Fruit fly (Drosophila melanogaster): ENCODE results near the gene Dnali1.

The Dnali1 gene

DNA sequence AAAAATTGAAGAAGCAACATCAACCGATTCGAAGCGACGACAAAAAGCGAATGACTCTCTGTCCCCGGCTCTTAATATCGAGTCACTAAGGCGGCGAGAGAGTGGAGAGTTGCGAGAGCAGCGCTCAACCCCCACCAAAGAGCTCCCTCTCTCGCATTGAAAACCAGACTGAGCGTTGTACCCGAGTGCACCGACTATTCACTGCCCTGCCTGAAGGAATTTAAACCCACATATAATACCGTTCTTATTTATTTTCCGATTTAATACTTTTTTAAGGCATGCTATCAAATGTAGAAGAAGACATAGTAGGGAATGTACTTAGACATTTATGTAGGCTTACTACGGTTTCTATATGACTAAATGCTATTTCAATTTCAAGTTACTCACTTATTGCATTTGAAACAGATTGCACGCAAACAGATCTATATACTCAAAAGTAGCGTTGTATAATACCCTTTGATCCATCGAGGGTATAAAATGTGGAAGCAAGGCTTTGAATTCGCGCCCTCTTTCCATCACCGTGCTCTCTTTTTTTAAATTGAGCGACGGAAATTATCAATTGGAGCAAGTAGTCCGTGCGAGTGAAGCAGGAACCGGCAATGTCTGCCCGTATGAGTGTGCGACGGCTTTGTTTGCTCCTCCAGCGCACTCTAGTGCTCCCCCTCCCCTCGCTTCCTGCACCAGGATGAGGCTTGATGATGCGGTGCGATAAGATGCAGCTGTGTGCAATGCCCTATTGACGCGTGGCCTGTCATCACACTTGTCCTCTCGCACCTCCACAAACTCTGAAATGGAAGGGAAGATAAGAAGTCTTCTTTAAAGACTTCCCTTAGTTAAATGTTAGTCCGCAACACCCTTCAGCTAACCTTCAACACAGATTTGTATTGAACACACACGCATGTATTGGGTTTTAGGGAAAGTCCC lies 5.7 kb downstream of the Dnali1 start, which contains the start of gene mthl5 (continued):
- TF ChIP-seq CG11456 (GFP tag; IDR thresholded peaks at IDR 0.05): peak; percentile 82
- TF ChIP-seq ftz-f1 (GFP tag; optimal IDR thresholded peaks at IDR 0.05): no peak
- peak; percentile 83 for TF ChIP-seq Xbp1 (GFP tag; optimal IDR thresholded peaks at IDR 0.05)
- TF ChIP-seq CG7987 (GFP tag; optimal IDR thresholded peaks at IDR 0.05): no peak
- peak; percentile 60 for TF ChIP-seq ewg (GFP tag; optimal IDR thresholded peaks at IDR 0.05)
- TF ChIP-seq CG3065 (GFP tag; optimal IDR thresholded peaks at IDR 0.05): peak; percentile 13
- TF ChIP-seq phol (tag; optimal IDR thresholded peaks at IDR 0.05): peak; percentile 83
- no peak for TF ChIP-seq nerfin-2 (GFP tag; IDR thresholded peaks at IDR 0.05; ENCODE audit: partially characterized antibody)
- peak; percentile 71 for TF ChIP-seq stc (GFP tag; IDR thresholded peaks at IDR 0.05)
- TF ChIP-seq lov (optimal IDR thresholded peaks at IDR 0.05): no peak
- TF ChIP-seq lov (GFP tag; IDR thresholded peaks at IDR 0.05): no peak
- peak; percentile 74 for TF ChIP-seq CG8290 (GFP tag; optimal IDR thresholded peaks at IDR 0.05)
- TF ChIP-seq CG8290 (tag; optimal IDR thresholded peaks at IDR 0.05): no peak
- peak; percentile 42 for TF ChIP-seq CrebB (tag; optimal IDR thresholded peaks at IDR 0.05)
- no peak for TF ChIP-seq amos (GFP tag; IDR thresholded peaks at IDR 0.05; ENCODE audit: partially characterized antibody)
- peak; percentile 31 for TF ChIP-seq ac (GFP tag; optimal IDR thresholded peaks at IDR 0.05)
- TF ChIP-seq maf-S (GFP tag; optimal IDR thresholded peaks at IDR 0.05): peak; percentile 64
- TF ChIP-seq slp2 (GFP tag; optimal IDR thresholded peaks at IDR 0.05): peak; percentile 82
- TF ChIP-seq br (optimal IDR thresholded peaks at IDR 0.05): no peak
- peak; percentile 41; the same call in 2 of the 3 replicates for TF ChIP-seq B-H1 (GFP tag; IDR thresholded peaks at IDR 0.05)
- TF ChIP-seq ranshi (GFP tag; IDR thresholded peaks at IDR 0.05): peak; percentile 75
- peak; percentile 81 for TF ChIP-seq Camta (GFP tag; optimal IDR thresholded peaks at IDR 0.05)
- TF ChIP-seq Bgb (GFP tag; IDR thresholded peaks at IDR 0.05; ENCODE audit: partially characterized antibody): no peak; the same call in 1 of the 2 replicates
- peak; percentile 59 for TF ChIP-seq CG13296 (GFP tag; optimal IDR thresholded peaks at IDR 0.05)
- peak; percentile 60 for TF ChIP-seq NfI (GFP tag; optimal IDR thresholded peaks at IDR 0.05)
- TF ChIP-seq Ptx1 (GFP tag; IDR thresholded peaks at IDR 0.05): peak; percentile 84
- peak; percentile 73 for TF ChIP-seq Usf (GFP tag; optimal IDR thresholded peaks at IDR 0.05)
- peak; percentile 61; the same call in 1 of the 2 replicates for TF ChIP-seq Oaz (GFP tag; IDR thresholded peaks at IDR 0.05)
- TF ChIP-seq HmgZ (tag; optimal IDR thresholded peaks at IDR 0.05): peak; percentile 55
- peak; percentile 79 to 89 for TF ChIP-seq chif (GFP tag; optimal IDR thresholded peaks at IDR 0.05)
- peak; percentile 84 for TF ChIP-seq Xrp1 (GFP tag; IDR thresholded peaks at IDR 0.05)
- TF ChIP-seq CG18619 (GFP tag; optimal IDR thresholded peaks at IDR 0.05): peak; percentile 63
- no peak for TF ChIP-seq BEAF-32 (GFP tag; optimal IDR thresholded peaks at IDR 0.05)
- peak; percentile 69 for TF ChIP-seq HLH54F (GFP tag; optimal IDR thresholded peaks at IDR 0.05)
- peak; percentile 43 for TF ChIP-seq ab (GFP tag; optimal IDR thresholded peaks at IDR 0.05)
- peak; percentile 71 for TF ChIP-seq dm (GFP tag; optimal IDR thresholded peaks at IDR 0.05)
- TF ChIP-seq Asciz (GFP tag; optimal IDR thresholded peaks at IDR 0.05): peak; percentile 59
- no peak for TF ChIP-seq tll (GFP tag; optimal IDR thresholded peaks at IDR 0.05)
- no peak for TF ChIP-seq CG7745 (tag; optimal IDR thresholded peaks at IDR 0.05)
- TF ChIP-seq tap (tag; optimal IDR thresholded peaks at IDR 0.05): peak; percentile 45
- peak; percentile 82 for TF ChIP-seq ken (GFP tag; IDR thresholded peaks at IDR 0.05)
- peak; percentile 73 for TF ChIP-seq CG8944 (GFP tag; optimal IDR thresholded peaks at IDR 0.05)
- TF ChIP-seq CG10274 (GFP tag; optimal IDR thresholded peaks at IDR 0.05): peak; percentile 82
- TF ChIP-seq da (GFP tag; optimal IDR thresholded peaks at IDR 0.05): peak; percentile 30
- no peak for TF ChIP-seq CG34224 (GFP tag; IDR thresholded peaks at IDR 0.05; ENCODE audit: partially characterized antibody)
- no peak for TF ChIP-seq CG6765 (GFP tag; optimal IDR thresholded peaks at IDR 0.05)
- TF ChIP-seq CG10209 (GFP tag; optimal IDR thresholded peaks at IDR 0.05): peak; percentile 85
- TF ChIP-seq CG7839 (tag; optimal IDR thresholded peaks at IDR 0.05): peak; percentile 86
- peak; percentile 56; the same call in 1 of the 3 replicates for TF ChIP-seq CG11093 (GFP tag; IDR thresholded peaks at IDR 0.05)

Measured in whole organism, embryonic.